Fruit fly (Drosophila melanogaster) whole organism, embryonic: ENCODE results near the gene CG31681.

Source experiments
- Aef1 ChIP-seq: fragments of 200-800 bp; sonication (Bioruptor generic); IDR thresholded peaks from 3 replicates; pipeline ENCODE4 v1.3.6; 2022; ENCODE audit warnings: missing biosample characterization, missing genetic modification characterization
- CG11560 ChIP-seq: fragments of 200-800 bp; sonication (Bioruptor generic); IDR thresholded peaks from 3 replicates; pipeline ENCODE4 v1.3.6; 2022; ENCODE audit warnings: missing biosample characterization, missing genetic modification characterization
- CG11695 ChIP-seq: fragments of 200-800 bp; sonication (Bioruptor generic); IDR thresholded peaks from 3 replicates; pipeline ENCODE4 v1.3.6; 2022; ENCODE audit warnings: missing biosample characterization, missing genetic modification characterization
- CG12104 ChIP-seq: fragments of 200-800 bp; sonication (Bioruptor generic); optimal IDR thresholded peaks from 3 replicates; lab custom pipeline; 2016; ENCODE audit warnings: missing biosample characterization, missing genetic modification characterization
- CG12769 ChIP-seq: fragments of 200-800 bp; sonication (Bioruptor generic); optimal IDR thresholded peaks from 2 replicates; lab custom pipeline; 2019; ENCODE audit warnings: missing biosample characterization, mild to moderate bottlenecking, missing genetic modification characterization, moderate library complexity
- CG13424 ChIP-seq: fragments of 200-800 bp; sonication (Bioruptor generic); optimal IDR thresholded peaks from 2 replicates; lab custom pipeline; 2019; ENCODE audit warnings: missing biosample characterization, mild to moderate bottlenecking, missing genetic modification characterization, moderate library complexity
- CG13775 ChIP-seq: fragments of 200-800 bp; sonication (Bioruptor generic); optimal IDR thresholded peaks from 3 replicates; lab custom pipeline; 2017; ENCODE audit warnings: missing biosample characterization, mild to moderate bottlenecking, missing genetic modification characterization
- CG14014 ChIP-seq: fragments of 200-800 bp; sonication (Bioruptor generic); IDR thresholded peaks from 2 replicates; pipeline ENCODE4 v1.3.6; 2022; ENCODE audit warnings: missing biosample characterization, missing genetic modification characterization
- CG16779 ChIP-seq: fragments of 200-800 bp; sonication (Bioruptor generic); IDR thresholded peaks from 2 replicates; pipeline ENCODE4 v1.3.6; 2022; ENCODE audit warnings: missing biosample characterization, missing genetic modification characterization
- CG17829 ChIP-seq: fragments of 200-800 bp; optimal IDR thresholded peaks from 2 replicates; lab custom pipeline; 2019; ENCODE audit warnings: missing biosample characterization, mild to moderate bottlenecking, missing genetic modification characterization, moderate library complexity
- CG18011 ChIP-seq: fragments of 200-800 bp; sonication (Bioruptor generic); optimal IDR thresholded peaks from 2 replicates; lab custom pipeline; 2017; ENCODE audit warnings: missing biosample characterization, missing genetic modification characterization, mild to moderate bottlenecking, moderate library complexity, missing genotype
- CG30403 ChIP-seq: fragments of 200-800 bp; sonication (Bioruptor generic); optimal IDR thresholded peaks from 3 replicates; lab custom pipeline; 2016; ENCODE audit warnings: missing biosample characterization, missing genetic modification characterization
- CG30431 ChIP-seq: fragments of 200-800 bp; sonication (Bioruptor generic); optimal IDR thresholded peaks from 2 replicates; lab custom pipeline; 2017; ENCODE audit warnings: missing biosample characterization, missing genetic modification characterization
- CG33557 ChIP-seq: fragments of 200-800 bp; sonication (Bioruptor generic); optimal IDR thresholded peaks from 2 replicates; lab custom pipeline; 2019; ENCODE audit warnings: missing biosample characterization, mild to moderate bottlenecking, missing genetic modification characterization, moderate library complexity
- CG3838 ChIP-seq: fragments of 200-800 bp; sonication (Bioruptor generic); optimal IDR thresholded peaks from 3 replicates; lab custom pipeline; 2016; ENCODE audit warnings: missing biosample characterization, missing genetic modification characterization
- CG3847 ChIP-seq: fragments of 200-800 bp; sonication (Bioruptor generic); IDR thresholded peaks from 2 replicates; pipeline ENCODE4 v1.3.6; 2022; ENCODE audit warnings: missing biosample characterization, missing genetic modification characterization
- CG4730 ChIP-seq: fragments of 200-800 bp; sonication (Bioruptor generic); IDR thresholded peaks from 2 replicates; pipeline ENCODE4 v1.3.6; 2022; ENCODE audit warnings: missing biosample characterization, missing genetic modification characterization
- CG6791 ChIP-seq: fragments of 200-800 bp; sonication (Bioruptor generic); IDR thresholded peaks from 3 replicates; pipeline ENCODE4 v1.3.6; 2022; ENCODE audit warnings: missing biosample characterization, missing genetic modification characterization; ENCODE audit not compliant: partially characterized antibody
- CG8478 ChIP-seq: fragments of >200 bp; optimal IDR thresholded peaks from 2 replicates; lab custom pipeline; 2018
- CG8924 ChIP-seq: fragments of 200-800 bp; optimal IDR thresholded peaks from 3 replicates; lab custom pipeline; 2019; ENCODE audit warnings: missing biosample characterization, mild to moderate bottlenecking, missing genetic modification characterization, moderate library complexity
- CG8944 ChIP-seq: fragments of 200-800 bp; sonication (Bioruptor generic); optimal IDR thresholded peaks from 3 replicates; lab custom pipeline; 2016; ENCODE audit warnings: missing biosample characterization, missing genetic modification characterization
- CTCF ChIP-seq: fragments of 200-800 bp; sonication (Bioruptor generic); optimal IDR thresholded peaks from 2 replicates; lab custom pipeline; 2017; ENCODE audit warnings: missing biosample characterization, mild to moderate bottlenecking, missing genetic modification characterization, moderate library complexity
- Dfd ChIP-seq, 2 experiments: fragments of >200 bp; optimal IDR thresholded peaks; 2 replicates each; lab custom pipeline; 2017; ENCODE audit warnings: missing biosample characterization in 2 of 2, missing genetic modification characterization in 2 of 2
- Ets65A ChIP-seq: fragments of 200-800 bp; sonication (Bioruptor generic); peaks from one replicate; lab custom pipeline; 2016; ENCODE audit warnings: missing biosample characterization, missing genetic modification characterization
- Jarid2 ChIP-seq: fragments of 200-800 bp; sonication (Bioruptor generic); optimal IDR thresholded peaks from 3 replicates; lab custom pipeline; 2017; ENCODE audit warnings: mild to moderate bottlenecking, missing biosample characterization, missing genetic modification reagents, missing genetic modification characterization
- Opbp ChIP-seq: fragments of 200-800 bp; sonication (Bioruptor generic); IDR thresholded peaks from 3 replicates; pipeline ENCODE4 v1.3.6; 2022; ENCODE audit warnings: missing biosample characterization, missing genetic modification characterization; ENCODE audit not compliant: partially characterized antibody
- Poxn ChIP-seq: fragments of 200-800 bp; sonication (Bioruptor generic); IDR thresholded peaks from 2 replicates; pipeline ENCODE4 v1.3.6; 2022; ENCODE audit warnings: missing biosample characterization, missing genetic modification characterization
- Rfx ChIP-seq: fragments of 200-800 bp; sonication (Bioruptor generic); IDR thresholded peaks from 2 replicates; pipeline ENCODE4 v1.3.6; 2022; ENCODE audit warnings: missing biosample characterization, missing genetic modification characterization
- Tbp ChIP-seq: fragments of >200 bp; optimal IDR thresholded peaks from 2 replicates; lab custom pipeline; 2018; ENCODE audit warnings: missing biosample characterization, missing genetic modification characterization
- Xbp1 ChIP-seq: fragments of 200-800 bp; sonication (Bioruptor generic); optimal IDR thresholded peaks from 3 replicates; lab custom pipeline; 2016; ENCODE audit warnings: missing biosample characterization, mild to moderate bottlenecking, missing genetic modification characterization
- YL-1 ChIP-seq: fragments of 200-800 bp; sonication (Bioruptor generic); optimal IDR thresholded peaks from 3 replicates; lab custom pipeline; 2017; ENCODE audit warnings: missing biosample characterization, mild to moderate bottlenecking, missing genetic modification characterization
- bab2 ChIP-seq: fragments of 200-800 bp; sonication (Bioruptor generic); optimal IDR thresholded peaks from 2 replicates; lab custom pipeline; 2016; ENCODE audit warnings: missing biosample characterization, missing genetic modification characterization
- bigmax ChIP-seq: fragments of 200-800 bp; sonication (Bioruptor generic); optimal IDR thresholded peaks from 2 replicates; lab custom pipeline; 2018; ENCODE audit warnings: missing biosample characterization, mild to moderate bottlenecking, missing genetic modification characterization
- ci ChIP-seq: fragments of 200-800 bp; sonication (Bioruptor generic); IDR thresholded peaks from 3 replicates; pipeline ENCODE4 v1.3.6; 2022; ENCODE audit warnings: missing biosample characterization, missing genetic modification characterization
- crp ChIP-seq, 2 experiments: fragments of 200-800 bp; sonication (Bioruptor generic); optimal IDR thresholded peaks; 2 replicates in 1 of 2; 3 replicates in 1 of 2; lab custom pipeline; 2017; ENCODE audit warnings: missing biosample characterization in 2 of 2, missing genetic modification characterization in 2 of 2, mild to moderate bottlenecking in 1 of 2, moderate library complexity in 1 of 2
- danr ChIP-seq: fragments of 200-800 bp; sonication (Bioruptor generic); IDR thresholded peaks from 2 replicates; pipeline ENCODE4 v1.3.6; 2022; ENCODE audit warnings: missing biosample characterization, missing genetic modification characterization
- dpn ChIP-seq, 2 experiments: fragments of 200-800 bp; sonication (Bioruptor generic); optimal IDR thresholded peaks; 3 replicates each; lab custom pipeline; 2016; ENCODE audit warnings: missing biosample characterization in 2 of 2, missing genetic modification characterization in 2 of 2
- ems ChIP-seq: fragments of 200-800 bp; sonication (Bioruptor generic); optimal IDR thresholded peaks from 3 replicates; lab custom pipeline; 2016; ENCODE audit warnings: missing biosample characterization, missing genetic modification characterization
- fru ChIP-seq: fragments of >200 bp; optimal IDR thresholded peaks from 2 replicates; lab custom pipeline; 2017
- gsb ChIP-seq: fragments of 200-800 bp; sonication (Bioruptor generic); IDR thresholded peaks from 2 replicates; pipeline ENCODE4 v1.3.6; 2022; ENCODE audit warnings: missing biosample characterization, missing genetic modification characterization
- gsb-n ChIP-seq: fragments of 200-800 bp; sonication (Bioruptor generic); optimal IDR thresholded peaks from 3 replicates; lab custom pipeline; 2018; ENCODE audit warnings: missing biosample characterization, mild to moderate bottlenecking, missing genetic modification characterization
- hb ChIP-seq: fragments of 200-800 bp; sonication (Bioruptor generic); IDR thresholded peaks from 3 replicates; pipeline ENCODE4 v1.3.6; 2022; ENCODE audit warnings: missing biosample characterization, missing genetic modification characterization; ENCODE audit not compliant: partially characterized antibody
- lilli ChIP-seq: fragments of 200-800 bp; sonication (Bioruptor generic); optimal IDR thresholded peaks from 3 replicates; lab custom pipeline; 2016; ENCODE audit warnings: missing biosample characterization, missing genetic modification characterization
- mirr ChIP-seq: fragments of 200-800 bp; sonication (Bioruptor generic); optimal IDR thresholded peaks from 3 replicates; lab custom pipeline; 2018; ENCODE audit warnings: missing biosample characterization, mild to moderate bottlenecking, missing genetic modification characterization
- onecut ChIP-seq: fragments of 200-800 bp; sonication (Bioruptor generic); IDR thresholded peaks from 2 replicates; pipeline ENCODE4 v1.3.6; 2022; ENCODE audit warnings: missing biosample characterization, missing genetic modification characterization
- pb ChIP-seq: fragments of 200-800 bp; sonication (Bioruptor generic); optimal IDR thresholded peaks from 3 replicates; lab custom pipeline; 2016; ENCODE audit warnings: missing biosample characterization, missing genetic modification characterization
- pnt ChIP-seq: fragments of 200-800 bp; sonication (Bioruptor generic); optimal IDR thresholded peaks from 3 replicates; lab custom pipeline; 2016; ENCODE audit warnings: missing biosample characterization, missing genetic modification characterization
- prd ChIP-seq, 3 experiments: fragments of >200 bp in 2 of 3; fragments of 200-800 bp in 1 of 3; sonication (Bioruptor generic) in 1 of 3; optimal IDR thresholded peaks in 2 of 3; IDR thresholded peaks in 1 of 3; 2 replicates in 2 of 3; 3 replicates in 1 of 3; pipeline versions ENCODE4 v1.3.6 to Lab custom; 2017 to 2022; ENCODE audit warnings: missing biosample characterization in 1 of 3, missing genetic modification characterization in 1 of 3
- sob ChIP-seq: fragments of 200-800 bp; sonication (Bioruptor generic); IDR thresholded peaks from 2 replicates; pipeline ENCODE4 v1.3.6; 2022; ENCODE audit warnings: missing biosample characterization, missing genetic modification characterization
- tin ChIP-seq: fragments of 200-800 bp; sonication (Bioruptor generic); optimal IDR thresholded peaks from 3 replicates; lab custom pipeline; 2016; ENCODE audit warnings: missing biosample characterization, missing genetic modification characterization
- tna ChIP-seq: fragments of 200-800 bp; sonication (Bioruptor generic); IDR thresholded peaks from 2 replicates; pipeline ENCODE4 v1.3.6; 2022; ENCODE audit warnings: missing biosample characterization, missing genetic modification characterization; ENCODE audit not compliant: partially characterized antibody
- toy ChIP-seq: fragments of 200-800 bp; sonication (Bioruptor generic); IDR thresholded peaks from 2 replicates; pipeline ENCODE4 v1.3.6; 2022; ENCODE audit warnings: missing biosample characterization, missing genetic modification characterization
- ttk ChIP-seq: fragments of 200-800 bp; sonication (Bioruptor generic); IDR thresholded peaks from 2 replicates; pipeline ENCODE4 v2.1.2; 2022; ENCODE audit warnings: missing biosample characterization, missing genetic modification characterization

CG31681 gene

DNA sequence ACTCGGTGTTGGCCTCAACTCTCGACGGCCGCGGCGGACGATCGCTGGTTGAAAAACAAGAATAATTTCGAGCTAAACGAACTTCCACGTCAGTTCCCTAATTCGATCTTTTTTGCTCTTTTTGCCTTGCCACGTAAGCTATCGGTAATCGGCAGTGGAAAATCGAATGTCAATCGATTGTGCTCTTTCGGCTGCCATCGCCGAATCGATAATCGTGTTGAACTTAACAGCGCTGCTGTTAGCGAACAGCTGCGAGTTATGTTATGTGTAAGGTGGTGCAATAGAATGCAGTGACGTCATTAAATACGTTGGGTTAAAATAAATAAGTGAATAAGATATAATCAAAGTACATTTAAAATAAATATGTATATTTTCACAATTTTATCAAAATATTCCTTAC, 50.0 kb downstream of the CG31681 start, which contains the start of gene Sec24CD (continued):
- TF ChIP-seq prd (optimal IDR thresholded peaks at IDR 0.05; lab: Kevin White, UChicago): no peak
- no peak for TF ChIP-seq prd (GFP tag; IDR thresholded peaks at IDR 0.05; lab: Robert Waterston, UW)
- no peak for TF ChIP-seq mirr
- no peak for TF ChIP-seq Tbp (GFP tag; lab: Kevin White, UChicago)
- TF ChIP-seq ci (GFP tag; lab: Robert Waterston, UW): peak; percentile 60; the same call in 1 of the 3 replicates
- TF ChIP-seq CG3838 (GFP tag; lab: Kevin White, UChicago): no peak
- TF ChIP-seq CG30431 (GFP tag; lab: Kevin White, UChicago): no peak
- TF ChIP-seq Ets65A: no peak
- no peak for TF ChIP-seq pnt
- peak; percentile 92; the same call in 2 of the 3 replicates for TF ChIP-seq Opbp (GFP tag; lab: Robert Waterston, UW)
- no peak for TF ChIP-seq CG16779
- TF ChIP-seq CG13775: no peak
- TF ChIP-seq onecut (GFP tag; lab: Robert Waterston, UW): peak; percentile 77
- peak; percentile 98 for TF ChIP-seq CG11560 (tag; lab: Robert Waterston, UW)
- TF ChIP-seq CG30403 (GFP tag; lab: Kevin White, UChicago): peak; percentile 16
- TF ChIP-seq CG33557 (GFP tag; lab: Kevin White, UChicago): peak; percentile 19
- no peak for TF ChIP-seq gsb-n (tag; lab: Kevin White, UChicago)
- no peak for TF ChIP-seq sob
- TF ChIP-seq Jarid2 (GFP tag; lab: Kevin White, UChicago): no peak
- no peak for TF ChIP-seq CG12104 (GFP tag; lab: Kevin White, UChicago)
- TF ChIP-seq Rfx (GFP tag; lab: Robert Waterston, UW): peak; percentile 26; the same call in 1 of the 2 replicates
- TF ChIP-seq danr: no peak
- TF ChIP-seq dpn (GFP tag; optimal IDR thresholded peaks at IDR 0.05; lab: Kevin White, UChicago): no peak
- no peak for TF ChIP-seq CG18011 (GFP tag; lab: Kevin White, UChicago)
- no peak for TF ChIP-seq CG13424
- TF ChIP-seq CG12769 (tag; lab: Kevin White, UChicago): no peak
- TF ChIP-seq CG14014 (GFP tag; lab: Robert Waterston, UW): peak; percentile 29; the same call in 1 of the 2 replicates
- TF ChIP-seq bab2 (GFP tag; lab: Kevin White, UChicago): no peak
- peak; percentile 20 to 88 for TF ChIP-seq crp (GFP tag; optimal IDR thresholded peaks at IDR 0.05; lab: Kevin White, UChicago)
- TF ChIP-seq lilli (GFP tag; lab: Kevin White, UChicago): peak; percentile 35
- no peak for TF ChIP-seq fru (lab: Kevin White, UChicago)
- TF ChIP-seq gsb (GFP tag; lab: Robert Waterston, UW): no peak
- no peak for TF ChIP-seq CG3847
- TF ChIP-seq YL-1 (GFP tag; lab: Kevin White, UChicago): peak; percentile 91
- no peak for TF ChIP-seq CG8924 (tag; lab: Kevin White, UChicago)
- peak; percentile 33 for TF ChIP-seq CG17829 (tag; lab: Kevin White, UChicago)
- no peak for TF ChIP-seq ttk (GFP tag; lab: Robert Waterston, UW)
- TF ChIP-seq toy (GFP tag; lab: Robert Waterston, UW): no peak
- peak; percentile 79 for TF ChIP-seq Xbp1
- TF ChIP-seq CG8478 (lab: Kevin White, UChicago): no peak
- TF ChIP-seq Poxn (GFP tag; lab: Robert Waterston, UW): no peak
- no peak for TF ChIP-seq CG4730
- TF ChIP-seq CG11695 (GFP tag; lab: Robert Waterston, UW): 0 out of 3 replicates have a peak, but pooled peaks have one; percentile 14
- no peak for TF ChIP-seq CTCF (GFP tag; lab: Kevin White, UChicago)
- TF ChIP-seq hb: peak; percentile 93
- no peak for TF ChIP-seq Aef1 (GFP tag; lab: Robert Waterston, UW)
- TF ChIP-seq bigmax (GFP tag; lab: Kevin White, UChicago): no peak
- TF ChIP-seq ems (GFP tag; lab: Kevin White, UChicago): no peak
- no peak for TF ChIP-seq tin (GFP tag; lab: Kevin White, UChicago)
- TF ChIP-seq CG8944 (GFP tag; lab: Kevin White, UChicago): no peak
- no peak for TF ChIP-seq Dfd (GFP tag; optimal IDR thresholded peaks at IDR 0.05; lab: Kevin White, UChicago)
- TF ChIP-seq pb (GFP tag; lab: Kevin White, UChicago): no peak
- TF ChIP-seq CG6791: peak; percentile 96
- TF ChIP-seq tna: peak; percentile 97
